Worm (Caenorhabditis elegans): ENCODE measurements around the gene C05E11.7.

C05E11.7 gene

ce11 chrX:4604185-4604584, 18.7 kb upstream of the C05E11.7 start:
- TF ChIP-seq nhr-28 (tag; optimal IDR thresholded peaks at IDR 0.05) (no peak), pha-4 (tag; optimal IDR thresholded peaks at IDR 0.05) (no peak), mab-5 (tag; optimal IDR thresholded peaks at IDR 0.05) (no peak), lin-32 (GFP tag; optimal IDR thresholded peaks at IDR 0.05) (no peak), nhr-76 (tag; optimal IDR thresholded peaks at IDR 0.05) (no peak), tbx-8 (GFP tag; optimal IDR thresholded peaks at IDR 0.05) (no peak), zip-8 (tag; optimal IDR thresholded peaks at IDR 0.05) (no peak), cnd-1 (tag; optimal IDR thresholded peaks at IDR 0.05) (no peak), ceh-39 (tag; optimal IDR thresholded peaks at IDR 0.05) (no peak), nhr-12 (tag; optimal IDR thresholded peaks at IDR 0.05) (no peak)

ce11 chrX:4600987-4601386, 15.5 kb upstream of the C05E11.7 start:
- TF ChIP-seq cnd-1 (tag; optimal IDR thresholded peaks at IDR 0.05) (no peak), nhr-2 (tag; optimal IDR thresholded peaks at IDR 0.05) (no peak), nhr-76 (tag; optimal IDR thresholded peaks at IDR 0.05) (no peak), nhr-28 (tag; optimal IDR thresholded peaks at IDR 0.05) (no peak), unc-62 (GFP tag; optimal IDR thresholded peaks at IDR 0.05) (no peak), unc-120 (tag; optimal IDR thresholded peaks at IDR 0.05; ENCODE audit: poor library complexity, severe bottlenecking) (no peak), tbx-8 (GFP tag; optimal IDR thresholded peaks at IDR 0.05) (no peak), lin-13 (tag; optimal IDR thresholded peaks at IDR 0.05) (no peak), ham-2 (GFP tag; optimal IDR thresholded peaks at IDR 0.05) (no peak), ztf-11 (tag; optimal IDR thresholded peaks at IDR 0.05) (no peak), nhr-237 (tag; optimal IDR thresholded peaks at IDR 0.05) (no peak), drap-1 (GFP tag; optimal IDR thresholded peaks at IDR 0.05) (no peak)

- TF ChIP-seq tbx-8 (GFP tag; optimal IDR thresholded peaks at IDR 0.05) (no peak), mep-1 (tag; optimal IDR thresholded peaks at IDR 0.05) (no peak), elt-1 (tag; optimal IDR thresholded peaks at IDR 0.05; ENCODE audit: borderline replicate concordance, insufficient read depth) (no peak), zip-8 (tag; optimal IDR thresholded peaks at IDR 0.05) (no peak), lin-32 (GFP tag; optimal IDR thresholded peaks at IDR 0.05) (no peak), drap-1 (GFP tag; optimal IDR thresholded peaks at IDR 0.05) (no peak), ham-2 (GFP tag; optimal IDR thresholded peaks at IDR 0.05) (no peak), unc-120 (tag; optimal IDR thresholded peaks at IDR 0.05; ENCODE audit: poor library complexity, severe bottlenecking) (no peak), sptf-1 (tag; optimal IDR thresholded peaks at IDR 0.05) (no peak), lsy-2 (tag; optimal IDR thresholded peaks at IDR 0.05) (no peak), sem-2 (GFP tag; optimal IDR thresholded peaks at IDR 0.05) (no peak), nhr-2 (tag; optimal IDR thresholded peaks at IDR 0.05) (no peak), nhr-76 (tag; optimal IDR thresholded peaks at IDR 0.05) (no peak), hlh-1 (tag; optimal IDR thresholded peaks at IDR 0.05) (no peak), mls-2 (tag; optimal IDR thresholded peaks at IDR 0.05) (no peak), unc-39 (tag; optimal IDR thresholded peaks at IDR 0.05) (no peak), elt-3 (tag; optimal IDR thresholded peaks at IDR 0.05) (no peak)
Measured at ce11 chrX:4599526-4599925, 14.0 kb upstream of the C05E11.7 start.

- TF ChIP-seq ceh-83 (GFP tag; optimal IDR thresholded peaks at IDR 0.05), result no peak
- no peak for TF ChIP-seq mep-1 (tag; optimal IDR thresholded peaks at IDR 0.05)
- no peak for TF ChIP-seq ceh-43 (GFP tag; optimal IDR thresholded peaks at IDR 0.05)
- no peak for TF ChIP-seq mab-5 (tag; optimal IDR thresholded peaks at IDR 0.05)
- no peak for TF ChIP-seq nhr-12 (tag; optimal IDR thresholded peaks at IDR 0.05)
- TF ChIP-seq sem-2 (GFP tag; optimal IDR thresholded peaks at IDR 0.05), result no peak
- no peak for TF ChIP-seq elt-1 (tag; optimal IDR thresholded peaks at IDR 0.05; ENCODE audit: borderline replicate concordance, insufficient read depth)
- TF ChIP-seq elt-3 (tag; optimal IDR thresholded peaks at IDR 0.05), result no peak
- no peak for TF ChIP-seq unc-62 (GFP tag; optimal IDR thresholded peaks at IDR 0.05)
Measured at ce11 chrX:4597419-4597818, 11.9 kb upstream of the C05E11.7 start.

- TF ChIP-seq elt-3 (tag; optimal IDR thresholded peaks at IDR 0.05) (no peak), cnd-1 (tag; optimal IDR thresholded peaks at IDR 0.05) (no peak), unc-120 (tag; optimal IDR thresholded peaks at IDR 0.05; ENCODE audit: poor library complexity, severe bottlenecking) (no peak), ces-1 (GFP tag; optimal IDR thresholded peaks at IDR 0.05) (no peak), unc-39 (tag; optimal IDR thresholded peaks at IDR 0.05) (no peak), nhr-28 (tag; optimal IDR thresholded peaks at IDR 0.05) (no peak), ceh-83 (GFP tag; optimal IDR thresholded peaks at IDR 0.05) (no peak), nhr-76 (tag; optimal IDR thresholded peaks at IDR 0.05) (no peak), lin-32 (GFP tag; optimal IDR thresholded peaks at IDR 0.05) (no peak), mep-1 (tag; optimal IDR thresholded peaks at IDR 0.05) (no peak), drap-1 (GFP tag; optimal IDR thresholded peaks at IDR 0.05) (no peak), unc-62 (GFP tag; optimal IDR thresholded peaks at IDR 0.05) (no peak), hlh-1 (tag; optimal IDR thresholded peaks at IDR 0.05) (no peak), elt-1 (tag; optimal IDR thresholded peaks at IDR 0.05; ENCODE audit: borderline replicate concordance, insufficient read depth) (no peak), zip-8 (tag; optimal IDR thresholded peaks at IDR 0.05) (no peak), mab-5 (tag; optimal IDR thresholded peaks at IDR 0.05) (no peak), ceh-43 (GFP tag; optimal IDR thresholded peaks at IDR 0.05) (no peak), nhr-12 (tag; optimal IDR thresholded peaks at IDR 0.05) (no peak)
Measured at ce11 chrX:4592250-4592649, 6.8 kb upstream of the C05E11.7 start, which contains the start of gene flp-12. flp-12 (minus strand) TSS chrX:4592350.
